Worm (Caenorhabditis elegans) whole organism, L3 larva: Measurements from ENCODE around the gene Y73B3A.8.
"Not testable (repeated sequence)": the region's sequence is repeated elsewhere in the genome, so short reads cannot be mapped to it uniquely, and the experiment has no call there.

Source experiments
- ama-1 ChIP-seq: fragments of 150-350 bp; optimal IDR thresholded peaks from 2 replicates; lab custom pipeline; 2018
- ceh-28 ChIP-seq: fragments of 150-350 bp; optimal IDR thresholded peaks from 2 replicates; lab custom pipeline; 2014; ENCODE audit warnings: missing biosample characterization, missing genetic modification reagents, missing genetic modification characterization
- ceh-82 ChIP-seq: fragments of 150-350 bp; optimal IDR thresholded peaks from 2 replicates; lab custom pipeline; 2014; ENCODE audit warnings: missing biosample characterization, missing genetic modification characterization
- daf-12 ChIP-seq: fragments of 150-350 bp; optimal IDR thresholded peaks from 2 replicates; lab custom pipeline; 2014; ENCODE audit warnings: missing biosample characterization, missing genetic modification reagents, missing genetic modification characterization
- egl-27 ChIP-seq: sonication (generic microtip); optimal IDR thresholded peaks from 4 replicates; lab custom pipeline; 2017; ENCODE audit warnings: missing biosample characterization, missing genetic modification reagents, missing genetic modification characterization
- egl-5 ChIP-seq: fragments of 150-350 bp; optimal IDR thresholded peaks from 2 replicates; lab custom pipeline; 2017; ENCODE audit warnings: missing biosample characterization, missing genetic modification reagents, missing genetic modification characterization, inconsistent platforms
- elt-1 ChIP-seq: fragments of 150-350 bp; optimal IDR thresholded peaks from 2 replicates; lab custom pipeline; 2014; ENCODE audit warnings: missing biosample characterization, missing genetic modification characterization
- elt-2 ChIP-seq: sonication (generic microtip); optimal IDR thresholded peaks from 2 replicates; lab custom pipeline; 2016; ENCODE audit warnings: missing genetic modification reagents, mild to moderate bottlenecking, missing genetic modification characterization, missing compliant biosample characterization
- fkh-2 ChIP-seq: fragments of 150-350 bp; optimal IDR thresholded peaks from 2 replicates; lab custom pipeline; 2014; ENCODE audit warnings: missing biosample characterization, missing genetic modification reagents, missing genetic modification characterization
- jun-1 ChIP-seq: fragments of 150-350 bp; optimal IDR thresholded peaks from 2 replicates; lab custom pipeline; 2014; ENCODE audit warnings: missing biosample characterization, missing genetic modification reagents, missing genetic modification characterization
- nfya-1 ChIP-seq: sonication (generic microtip); optimal IDR thresholded peaks from 2 replicates; lab custom pipeline; 2017; ENCODE audit warnings: missing genetic modification characterization, mild to moderate bottlenecking, missing compliant biosample characterization, antibody characterized with exemption, moderate library complexity; ENCODE audit not compliant: insufficient read depth
- nhr-11 ChIP-seq: fragments of 150-350 bp; optimal IDR thresholded peaks from 2 replicates; lab custom pipeline; 2014; ENCODE audit warnings: missing biosample characterization, missing genetic modification characterization
- nhr-23 ChIP-seq: fragments of 150-350 bp; optimal IDR thresholded peaks from 2 replicates; lab custom pipeline; 2014; ENCODE audit warnings: missing biosample characterization, missing genetic modification reagents, missing genetic modification characterization
- nhr-25 ChIP-seq: sonication (generic microtip); optimal IDR thresholded peaks from 2 replicates; lab custom pipeline; 2017; ENCODE audit warnings: missing biosample characterization, missing genetic modification characterization
- nhr-77 ChIP-seq: fragments of 150-350 bp; optimal IDR thresholded peaks from 2 replicates; lab custom pipeline; 2014; ENCODE audit warnings: missing biosample characterization, missing genetic modification characterization
- pha-4 ChIP-seq: fragments of 150-350 bp; optimal IDR thresholded peaks from 2 replicates; lab custom pipeline; 2014; ENCODE audit warnings: missing biosample characterization, missing genetic modification reagents, missing genetic modification characterization
- pqm-1 ChIP-seq: fragments of 150-350 bp; optimal IDR thresholded peaks from 2 replicates; lab custom pipeline; 2017; ENCODE audit warnings: missing biosample characterization, missing genetic modification characterization, inconsistent platforms
- unc-39 ChIP-seq: sonication (generic microtip); optimal IDR thresholded peaks from 4 replicates; lab custom pipeline; 2017; ENCODE audit warnings: missing biosample characterization, missing genetic modification characterization

The Y73B3A.8 gene

DNA sequence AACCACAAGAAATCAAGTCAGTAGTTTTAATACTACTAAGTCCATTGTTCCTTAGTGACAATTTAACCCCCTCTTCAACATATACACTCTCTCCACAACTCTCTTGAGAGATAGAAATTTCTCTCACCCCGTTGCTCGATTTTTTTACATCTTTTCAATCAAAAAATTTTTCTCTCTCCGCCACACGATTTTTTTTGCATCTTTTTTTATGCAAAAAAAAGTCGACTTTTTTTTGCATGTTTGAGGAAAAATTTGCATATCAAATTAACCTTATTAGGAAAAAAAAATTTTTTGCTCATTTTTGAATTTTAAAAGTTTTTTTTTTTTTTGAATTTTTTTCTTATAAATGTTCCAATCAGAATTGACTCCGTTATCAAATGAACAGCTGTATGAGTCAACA lies 5.8 kb upstream of the Y73B3A.8 start:
- TF ChIP-seq elt-2 (tag; lab: Kevin White, UChicago) = no peak

DNA sequence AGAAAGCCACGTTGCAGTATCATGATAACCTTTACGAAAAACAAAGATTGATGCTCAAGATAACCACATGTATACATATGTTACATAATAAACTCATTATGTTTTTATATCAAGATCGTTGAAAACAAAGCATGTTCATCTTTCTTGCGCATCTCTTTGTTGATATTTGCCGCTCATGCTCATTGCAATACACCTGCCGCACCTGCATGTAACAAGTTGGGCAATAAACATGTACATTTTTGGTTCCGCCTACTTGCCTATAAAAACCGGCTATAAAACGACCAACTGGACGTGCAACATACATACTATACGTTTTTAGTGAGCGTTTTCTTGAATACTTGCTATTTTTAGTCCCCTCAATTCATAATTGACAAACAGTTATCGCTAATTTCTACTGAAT lies 21.7 kb downstream of the Y73B3A.8 start, which contains the start of gene fbxa-16:
fbxa-16 (plus strand) TSS at position 301 of the 400 bp plus-strand sequence.
- TF ChIP-seq nhr-77 (tag; lab: Kevin White, UChicago); jun-1; ceh-28 (tag; lab: Kevin White, UChicago): not testable (repeated sequence)

DNA sequence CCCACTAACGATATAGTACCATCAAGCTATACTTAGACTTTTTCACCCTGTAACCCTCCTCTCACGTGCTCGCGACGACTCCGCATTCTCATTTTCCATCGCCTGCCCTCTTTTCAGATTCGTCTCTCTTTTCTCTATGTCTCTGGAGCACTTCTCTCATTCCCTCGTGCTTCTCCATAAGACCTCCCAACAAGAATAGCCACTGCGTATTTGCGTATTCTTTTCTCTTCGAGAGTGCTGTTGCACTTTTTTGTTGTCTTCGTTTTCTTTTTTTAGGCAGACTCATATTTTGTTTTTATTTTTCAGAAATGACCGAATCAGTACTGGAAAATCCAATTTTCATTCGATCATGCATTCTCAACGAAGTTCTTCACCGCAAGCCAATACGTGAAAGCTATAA lies 24.0 kb downstream of the Y73B3A.8 start, which contains the start of gene fbxa-222:
fbxa-222 (plus strand) TSS at position 301 of the 400 bp plus-strand sequence.
- TF ChIP-seq elt-1 (tag; lab: Kevin White, UChicago) = no peak
- no peak for TF ChIP-seq nfya-1 (tag; lab: Kevin White, UChicago)
- no peak for TF ChIP-seq nhr-23 (tag; lab: Kevin White, UChicago)
- no peak for TF ChIP-seq egl-5
- no peak for TF ChIP-seq fkh-2 (tag; lab: Kevin White, UChicago)
- no peak for TF ChIP-seq ama-1
- TF ChIP-seq nhr-25 (tag; lab: Kevin White, UChicago) = no peak

DNA sequence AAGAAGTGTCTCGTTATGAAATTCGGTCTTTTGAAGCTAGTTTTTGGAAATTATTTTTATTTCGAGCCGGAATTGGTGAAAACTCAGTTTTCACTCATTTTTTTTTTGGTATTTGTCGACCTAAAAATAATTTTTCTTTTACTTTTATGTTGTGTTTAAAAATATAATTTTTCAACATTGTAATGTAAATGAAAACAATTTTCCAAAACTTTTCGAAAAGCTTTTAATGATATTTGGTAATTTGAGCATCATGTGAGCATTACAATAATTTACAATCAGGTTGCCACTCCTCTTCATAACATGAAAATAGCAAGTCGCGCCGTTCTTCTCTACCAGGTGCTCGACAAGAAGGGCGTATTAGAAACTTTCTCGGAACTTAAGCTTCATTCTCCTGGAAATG lies 26.6 kb downstream of the Y73B3A.8 start, which contains the start of gene fbxa-221:
fbxa-221 (plus strand) TSS at position 301 of the 400 bp plus-strand sequence.
- not testable (repeated sequence) for TF ChIP-seq jun-1; pha-4 (tag; lab: Kevin White, UChicago); ceh-82

- TF ChIP-seq egl-27, fkh-2, unc-39 (tag; lab: Kevin White, UChicago): not testable (repeated sequence)
Observed at ce11 chrX:108929-109328, 32.1 kb downstream of the Y73B3A.8 start, which contains the start of gene elk-2. Gene elk-2, minus strand, starts transcription at chrX:109029.

DNA sequence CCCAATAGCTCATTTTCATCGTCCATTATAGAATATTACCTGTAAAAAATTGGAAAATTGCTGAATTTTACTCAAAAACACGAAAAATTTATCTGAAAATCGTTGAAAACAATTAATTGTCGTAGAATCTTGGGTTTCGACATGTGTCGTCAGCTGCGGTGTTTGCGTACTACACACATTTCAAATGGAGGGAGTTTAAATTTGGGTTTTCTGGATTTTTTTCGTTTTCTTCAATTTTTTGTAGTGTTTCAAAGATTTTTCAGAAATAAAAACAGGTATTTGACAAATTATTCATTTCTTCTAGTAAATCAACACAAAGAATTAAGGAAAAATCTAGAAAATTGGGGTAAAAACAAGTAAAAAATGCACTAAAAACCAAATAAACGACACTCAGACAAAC lies 36.3 kb downstream of the Y73B3A.8 start, which contains the start of gene Y73B3A.4:
Y73B3A.4 (minus strand) TSS at position 41 of the 400 bp plus-strand sequence.
- TF ChIP-seq daf-12, nhr-11, pqm-1: not testable (repeated sequence)
